Worm (Caenorhabditis elegans) whole organism, L2 larva: ENCODE results near the gene cyp-33C2.

Experiments used
- R02D3.7 ChIP-seq: fragments of 150-350 bp; optimal IDR thresholded peaks from 2 replicates; lab custom pipeline; 2014; ENCODE audit warnings: missing biosample characterization, missing genetic modification characterization
- elt-3 ChIP-seq: sonication (generic microtip); optimal IDR thresholded peaks from 2 replicates; lab custom pipeline; 2017; ENCODE audit warnings: missing biosample characterization, missing genetic modification characterization
- lin-13 ChIP-seq: fragments of 150-350 bp; optimal IDR thresholded peaks from 2 replicates; lab custom pipeline; 2014; ENCODE audit warnings: missing biosample characterization, missing genetic modification reagents, missing genetic modification characterization
- peb-1 ChIP-seq: fragments of 150-350 bp; optimal IDR thresholded peaks from 2 replicates; lab custom pipeline; 2014; ENCODE audit warnings: missing biosample characterization, missing genetic modification characterization
- unc-39 ChIP-seq: fragments of 150-350 bp; optimal IDR thresholded peaks from 2 replicates; lab custom pipeline; 2014; ENCODE audit warnings: missing biosample characterization, missing genetic modification characterization

DNA sequence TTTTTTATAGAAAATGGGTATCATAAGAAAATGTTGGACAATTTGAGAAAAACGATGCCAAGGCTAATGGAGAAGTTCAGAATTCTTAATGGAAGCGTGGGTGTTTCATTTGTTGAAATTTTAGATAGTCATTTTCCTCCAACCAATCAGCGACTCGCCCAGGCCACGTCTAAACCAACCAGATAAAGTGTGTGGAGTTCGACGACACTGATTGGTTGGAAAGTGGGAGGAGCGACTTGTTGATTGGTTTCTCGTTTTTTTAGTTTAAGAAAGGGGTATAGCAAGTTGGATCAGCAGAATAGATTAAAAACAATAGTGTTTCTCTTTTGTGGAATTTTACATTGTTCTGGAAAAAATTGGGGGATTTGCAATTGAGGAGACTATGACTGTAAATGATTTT, 24.2 kb downstream of the cyp-33C2 start:
- no peak for TF ChIP-seq unc-39 (tag; lab: Kevin White, UChicago)
- no peak for TF ChIP-seq lin-13 (GFP tag; lab: Kevin White, UChicago)
- no peak for TF ChIP-seq peb-1 (tag; lab: Kevin White, UChicago)
- no peak for TF ChIP-seq R02D3.7 (tag; lab: Kevin White, UChicago)
- no peak for TF ChIP-seq elt-3 (tag; lab: Kevin White, UChicago)
